Fruit fly (Drosophila melanogaster) whole organism, embryonic: ENCODE results near the gene Sf3a2.

ENCODE experiments used
- Adf1 ChIP-seq: fragments of 200-800 bp; sonication (Bioruptor generic); IDR thresholded peaks from 2 replicates; pipeline ENCODE4 v1.3.6; 2022; ENCODE audit warnings: missing biosample characterization, missing genetic modification characterization
- Asciz ChIP-seq: fragments of 200-800 bp; sonication (Bioruptor generic); optimal IDR thresholded peaks from 2 replicates; lab custom pipeline; 2017; ENCODE audit warnings: missing biosample characterization, mild to moderate bottlenecking, missing genetic modification characterization, missing genetic modification reagents
- BtbVII ChIP-seq: fragments of 200-800 bp; sonication (Bioruptor generic); optimal IDR thresholded peaks from 3 replicates; lab custom pipeline; 2017; ENCODE audit warnings: missing biosample characterization, mild to moderate bottlenecking, missing genetic modification characterization
- C15 ChIP-seq: fragments of 200-800 bp; sonication (Bioruptor generic); IDR thresholded peaks from 3 replicates; pipeline ENCODE4 v1.3.6; 2022; ENCODE audit warnings: missing biosample characterization, missing genetic modification characterization
- CG11504 ChIP-seq: fragments of 200-800 bp; sonication (Bioruptor generic); optimal IDR thresholded peaks from 3 replicates; lab custom pipeline; 2019; ENCODE audit warnings: missing biosample characterization, mild to moderate bottlenecking, missing genetic modification characterization, moderate library complexity
- CG12299 ChIP-seq: fragments of 200-800 bp; sonication (Bioruptor generic); optimal IDR thresholded peaks from 2 replicates; lab custom pipeline; 2018; ENCODE audit warnings: missing biosample characterization, mild to moderate bottlenecking, missing genetic modification characterization
- CG1233 ChIP-seq: fragments of 200-800 bp; sonication (Bioruptor generic); optimal IDR thresholded peaks from 4 replicates; lab custom pipeline; 2018; ENCODE audit warnings: missing biosample characterization, mild to moderate bottlenecking, missing genetic modification characterization
- CG13287 ChIP-seq: fragments of 200-800 bp; sonication (Bioruptor generic); IDR thresholded peaks from 2 replicates; pipeline ENCODE4 v1.3.6; 2022; ENCODE audit warnings: missing biosample characterization, missing genetic modification characterization; ENCODE audit not compliant: partially characterized antibody
- CG13296 ChIP-seq: fragments of 200-800 bp; sonication (Bioruptor generic); optimal IDR thresholded peaks from 3 replicates; lab custom pipeline; 2018; ENCODE audit warnings: missing biosample characterization, mild to moderate bottlenecking, missing genetic modification characterization
- CG14014 ChIP-seq: fragments of 200-800 bp; sonication (Bioruptor generic); IDR thresholded peaks from 2 replicates; pipeline ENCODE4 v1.3.6; 2022; ENCODE audit warnings: missing biosample characterization, missing genetic modification characterization
- CG16779 ChIP-seq: fragments of 200-800 bp; sonication (Bioruptor generic); IDR thresholded peaks from 2 replicates; pipeline ENCODE4 v1.3.6; 2022; ENCODE audit warnings: missing biosample characterization, missing genetic modification characterization
- CG18262 ChIP-seq: fragments of 200-800 bp; optimal IDR thresholded peaks from 3 replicates; lab custom pipeline; 2019; ENCODE audit warnings: missing biosample characterization, mild to moderate bottlenecking, missing genetic modification characterization, moderate library complexity
- CG2199 ChIP-seq: fragments of 200-800 bp; sonication (Bioruptor generic); IDR thresholded peaks from 3 replicates; pipeline ENCODE4 v1.3.6; 2022; ENCODE audit warnings: missing biosample characterization, missing genetic modification characterization
- CG4707 ChIP-seq: fragments of 200-800 bp; sonication (Bioruptor generic); optimal IDR thresholded peaks from 2 replicates; lab custom pipeline; 2018; ENCODE audit warnings: missing biosample characterization, mild to moderate bottlenecking, missing genetic modification characterization, moderate library complexity
- CG4730 ChIP-seq: fragments of 200-800 bp; sonication (Bioruptor generic); IDR thresholded peaks from 2 replicates; pipeline ENCODE4 v1.3.6; 2022; ENCODE audit warnings: missing biosample characterization, missing genetic modification characterization
- CG6791 ChIP-seq: fragments of 200-800 bp; sonication (Bioruptor generic); IDR thresholded peaks from 3 replicates; pipeline ENCODE4 v1.3.6; 2022; ENCODE audit warnings: missing biosample characterization, missing genetic modification characterization; ENCODE audit not compliant: partially characterized antibody
- CG7745 ChIP-seq: fragments of 200-800 bp; sonication (Bioruptor generic); optimal IDR thresholded peaks from 2 replicates; lab custom pipeline; 2018; ENCODE audit warnings: missing biosample characterization, mild to moderate bottlenecking, missing genetic modification characterization, moderate library complexity
- Deaf1 ChIP-seq: fragments of 200-800 bp; optimal IDR thresholded peaks from 3 replicates; lab custom pipeline; 2019; ENCODE audit warnings: missing biosample characterization, mild to moderate bottlenecking, missing genetic modification characterization, moderate library complexity
- ERR ChIP-seq: fragments of 200-800 bp; sonication (Bioruptor generic); optimal IDR thresholded peaks from 2 replicates; lab custom pipeline; 2016; ENCODE audit warnings: missing biosample characterization, missing genetic modification characterization
- Max ChIP-seq: fragments of 200-800 bp; sonication (Bioruptor generic); optimal IDR thresholded peaks from 2 replicates; lab custom pipeline; 2016; ENCODE audit warnings: missing biosample characterization, mild to moderate bottlenecking, missing genetic modification characterization
- Meics ChIP-seq: fragments of 200-800 bp; sonication (Bioruptor generic); optimal IDR thresholded peaks from 2 replicates; lab custom pipeline; 2017; ENCODE audit warnings: missing biosample characterization, mild to moderate bottlenecking, missing genetic modification characterization
- Stat92E ChIP-seq, 3 experiments: fragments of >200 bp in 2 of 3; fragments of 200-800 bp in 1 of 3; sonication (Bioruptor generic) in 1 of 3; optimal IDR thresholded peaks; 2 replicates each; lab custom pipeline; 2017 to 2019; ENCODE audit warnings: missing biosample characterization in 3 of 3, missing genetic modification characterization in 3 of 3, mild to moderate bottlenecking in 1 of 3, moderate library complexity in 1 of 3
- Trl ChIP-seq, 3 experiments: fragments of >200 bp in 2 of 3; fragments of 200-800 bp in 1 of 3; sonication (Bioruptor generic) in 1 of 3; optimal IDR thresholded peaks; 2 replicates in 1 of 3; 3 replicates in 2 of 3; lab custom pipeline; 2016 to 2017; ENCODE audit warnings: missing biosample characterization in 1 of 3, missing genetic modification characterization in 1 of 3
- Vsx1 ChIP-seq: fragments of 200-800 bp; sonication (Bioruptor generic); optimal IDR thresholded peaks from 2 replicates; lab custom pipeline; 2017; ENCODE audit warnings: missing biosample characterization, mild to moderate bottlenecking, missing genetic modification characterization, missing genetic modification reagents
- cg ChIP-seq: fragments of 200-800 bp; sonication (Bioruptor generic); optimal IDR thresholded peaks from 3 replicates; lab custom pipeline; 2019; ENCODE audit warnings: missing biosample characterization, mild to moderate bottlenecking, missing genetic modification characterization, moderate library complexity
- ci ChIP-seq: fragments of 200-800 bp; sonication (Bioruptor generic); IDR thresholded peaks from 3 replicates; pipeline ENCODE4 v1.3.6; 2022; ENCODE audit warnings: missing biosample characterization, missing genetic modification characterization
- disco-r ChIP-seq: fragments of 200-800 bp; sonication (Bioruptor generic); optimal IDR thresholded peaks from 2 replicates; lab custom pipeline; 2016; ENCODE audit warnings: missing biosample characterization, missing genetic modification characterization
- emc ChIP-seq: fragments of 200-800 bp; sonication (Bioruptor generic); optimal IDR thresholded peaks from 2 replicates; lab custom pipeline; 2016; ENCODE audit warnings: missing biosample characterization, missing genetic modification characterization
- gro ChIP-seq: fragments of 200-800 bp; sonication (Bioruptor generic); optimal IDR thresholded peaks from 2 replicates; lab custom pipeline; 2016; ENCODE audit warnings: missing biosample characterization, missing genetic modification characterization
- gt ChIP-seq: fragments of 200-800 bp; sonication (Bioruptor generic); IDR thresholded peaks from 2 replicates; pipeline ENCODE4 v1.3.6; 2022; ENCODE audit warnings: missing biosample characterization, missing genetic modification characterization
- insv ChIP-seq, 2 experiments: fragments of 200-800 bp; sonication (Bioruptor generic); optimal IDR thresholded peaks; 3 replicates each; lab custom pipeline; 2016 to 2018; ENCODE audit warnings: missing biosample characterization in 2 of 2, missing genetic modification characterization in 2 of 2
- lab ChIP-seq: fragments of 200-800 bp; sonication (Bioruptor generic); optimal IDR thresholded peaks from 3 replicates; lab custom pipeline; 2017; ENCODE audit warnings: missing biosample characterization, missing genetic modification characterization, mild to moderate bottlenecking, moderate library complexity, missing genetic modification reagents
- maf-S ChIP-seq: fragments of 200-800 bp; sonication (Bioruptor generic); optimal IDR thresholded peaks from 2 replicates; lab custom pipeline; 2016; ENCODE audit warnings: missing biosample characterization, missing genetic modification characterization
- nau ChIP-seq: fragments of 200-800 bp; sonication (Bioruptor generic); optimal IDR thresholded peaks from 3 replicates; lab custom pipeline; 2017; ENCODE audit warnings: missing biosample characterization, mild to moderate bottlenecking, missing genetic modification characterization, missing genetic modification reagents
- nerfin-1 ChIP-seq: fragments of 200-800 bp; sonication (Bioruptor generic); optimal IDR thresholded peaks from 3 replicates; lab custom pipeline; 2019; ENCODE audit warnings: missing biosample characterization, mild to moderate bottlenecking, missing genetic modification characterization, moderate library complexity
- nom ChIP-seq: fragments of 200-800 bp; sonication (Bioruptor generic); optimal IDR thresholded peaks from 2 replicates; lab custom pipeline; 2017; ENCODE audit warnings: missing biosample characterization, missing genetic modification characterization, mild to moderate bottlenecking, moderate library complexity, missing genetic modification reagents
- odd ChIP-seq: fragments of 200-800 bp; sonication (Bioruptor generic); optimal IDR thresholded peaks from 2 replicates; lab custom pipeline; 2017; ENCODE audit warnings: missing biosample characterization, mild to moderate bottlenecking, missing genetic modification characterization
- peb ChIP-seq: fragments of 200-800 bp; sonication (Bioruptor generic); IDR thresholded peaks from 2 replicates; pipeline ENCODE4 v1.3.6; 2022; ENCODE audit warnings: missing biosample characterization, missing genetic modification characterization
- prd ChIP-seq, 3 experiments: fragments of >200 bp in 2 of 3; fragments of 200-800 bp in 1 of 3; sonication (Bioruptor generic) in 1 of 3; optimal IDR thresholded peaks in 2 of 3; IDR thresholded peaks in 1 of 3; 2 replicates in 2 of 3; 3 replicates in 1 of 3; pipeline versions ENCODE4 v1.3.6 to Lab custom; 2017 to 2022; ENCODE audit warnings: missing biosample characterization in 1 of 3, missing genetic modification characterization in 1 of 3
- row ChIP-seq: fragments of 200-800 bp; sonication (Bioruptor generic); IDR thresholded peaks from 3 replicates; pipeline ENCODE4 v1.3.6; 2022; ENCODE audit warnings: missing biosample characterization, missing genetic modification characterization
- salm ChIP-seq: fragments of 200-800 bp; sonication (Bioruptor generic); optimal IDR thresholded peaks from 2 replicates; lab custom pipeline; 2018; ENCODE audit warnings: missing biosample characterization, mild to moderate bottlenecking, missing genetic modification characterization
- scrt ChIP-seq: fragments of 200-800 bp; sonication (Bioruptor generic); optimal IDR thresholded peaks from 2 replicates; lab custom pipeline; 2018; ENCODE audit warnings: missing biosample characterization, mild to moderate bottlenecking, missing genetic modification characterization, moderate library complexity
- sna ChIP-seq: fragments of 200-800 bp; sonication (Bioruptor generic); IDR thresholded peaks from 2 replicates; pipeline ENCODE4 v1.3.6; 2022; ENCODE audit warnings: missing biosample characterization, missing genetic modification characterization; ENCODE audit not compliant: partially characterized antibody
- sqz ChIP-seq: fragments of 200-800 bp; sonication (Bioruptor generic); optimal IDR thresholded peaks from 3 replicates; lab custom pipeline; 2018; ENCODE audit warnings: missing biosample characterization, mild to moderate bottlenecking, missing genetic modification characterization
- tll ChIP-seq, 2 experiments: fragments of 200-800 bp in 1 of 2; fragments of >200 bp in 1 of 2; sonication (Bioruptor generic) in 1 of 2; optimal IDR thresholded peaks; 2 replicates each; lab custom pipeline; 2017 to 2019; ENCODE audit warnings: missing biosample characterization in 2 of 2, missing genetic modification characterization in 2 of 2, mild to moderate bottlenecking in 1 of 2, moderate library complexity in 1 of 2
- zen2 ChIP-seq: fragments of 200-800 bp; sonication (Bioruptor generic); IDR thresholded peaks from 3 replicates; pipeline ENCODE4 v1.3.6; 2022; ENCODE audit warnings: missing biosample characterization, missing genetic modification characterization; ENCODE audit not compliant: partially characterized antibody
- zfh1 ChIP-seq: fragments of 200-800 bp; sonication (Bioruptor generic); IDR thresholded peaks from 3 replicates; pipeline ENCODE4 v1.3.6; 2022; ENCODE audit warnings: missing biosample characterization, missing genetic modification characterization

Sf3a2 gene

DNA sequence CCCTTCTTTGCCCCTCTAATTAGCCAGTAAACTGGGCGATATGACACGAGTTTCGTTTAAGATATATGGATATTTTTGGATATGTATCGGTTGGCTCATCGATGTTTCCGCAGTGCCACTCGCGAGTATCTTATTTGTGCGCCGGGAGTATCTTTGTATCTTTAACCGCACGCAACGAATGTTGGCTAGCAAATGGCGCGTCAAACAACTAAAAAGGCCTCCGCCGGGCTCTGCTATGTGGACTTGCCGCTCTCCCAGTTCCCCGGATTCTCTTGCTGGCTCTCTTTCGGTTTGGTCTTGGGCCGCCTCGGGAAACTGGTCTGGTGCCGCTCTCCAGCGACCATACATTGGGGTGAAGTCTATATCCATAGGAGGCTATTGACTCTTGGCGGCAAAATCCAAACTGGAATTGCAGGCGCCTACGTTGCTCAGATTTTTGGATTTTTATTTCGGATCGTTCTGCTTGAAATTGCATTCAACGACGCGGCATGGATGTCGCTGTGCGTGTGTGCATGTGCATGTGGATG, 18.6 kb upstream of the Sf3a2 start (continued):
- peak; percentile 79 to 88 for TF ChIP-seq Trl (optimal IDR thresholded peaks at IDR 0.05; lab: Kevin White, UChicago)
- TF ChIP-seq Trl (GFP tag; optimal IDR thresholded peaks at IDR 0.05; lab: Kevin White, UChicago): peak; percentile 12
- TF ChIP-seq CG12299 (tag; lab: Kevin White, UChicago): peak; percentile 7
- no peak for TF ChIP-seq disco-r (GFP tag; lab: Kevin White, UChicago)
- TF ChIP-seq Deaf1 (tag; lab: Kevin White, UChicago): peak; percentile 53
- no peak for TF ChIP-seq emc
- peak; percentile 35 for TF ChIP-seq CG13296 (GFP tag; lab: Kevin White, UChicago)
- peak; percentile 28 for TF ChIP-seq CG1233 (GFP tag; lab: Kevin White, UChicago)
- TF ChIP-seq tll (GFP tag; optimal IDR thresholded peaks at IDR 0.05; lab: Kevin White, UChicago): no peak
- TF ChIP-seq CG14014 (GFP tag; lab: Robert Waterston, UW): no peak; the same call in 1 of the 2 replicates
- TF ChIP-seq CG6791: peak; percentile 49; the same call in 1 of the 3 replicates
- TF ChIP-seq sna (GFP tag; lab: Robert Waterston, UW): 0 out of 2 replicates have a peak, but pooled peaks have one; percentile 40
- no peak for TF ChIP-seq CG4707 (GFP tag; lab: Kevin White, UChicago)
- peak; percentile 1 for TF ChIP-seq CG7745 (tag; lab: Kevin White, UChicago)
- TF ChIP-seq lab (GFP tag; lab: Kevin White, UChicago): peak; percentile 55
- no peak for TF ChIP-seq nerfin-1 (tag; lab: Kevin White, UChicago)
- TF ChIP-seq zfh1 (GFP tag; lab: Robert Waterston, UW): 0 out of 3 replicates have a peak, but pooled peaks have one; percentile 9
- TF ChIP-seq Max (GFP tag; lab: Kevin White, UChicago): no peak
- TF ChIP-seq cg (GFP tag; lab: Kevin White, UChicago): peak; percentile 27
- no peak for TF ChIP-seq insv (GFP tag; optimal IDR thresholded peaks at IDR 0.05; lab: Kevin White, UChicago)
- no peak for TF ChIP-seq Asciz (GFP tag; lab: Kevin White, UChicago)
- TF ChIP-seq ERR: peak; percentile 8
- no peak for TF ChIP-seq gt (GFP tag; lab: Robert Waterston, UW)
- TF ChIP-seq CG4730: no peak
- peak in 1 of 3 experiments; percentile 23 for TF ChIP-seq Stat92E (GFP tag; optimal IDR thresholded peaks at IDR 0.05; lab: Kevin White, UChicago)
- TF ChIP-seq CG16779 (GFP tag; lab: Robert Waterston, UW): no peak
- peak; percentile 5 for TF ChIP-seq Vsx1 (GFP tag; lab: Kevin White, UChicago)
- TF ChIP-seq odd (GFP tag; lab: Kevin White, UChicago): no peak
- TF ChIP-seq sqz: no peak
- no peak for TF ChIP-seq Meics (GFP tag; lab: Kevin White, UChicago)
- TF ChIP-seq maf-S (GFP tag; lab: Kevin White, UChicago): no peak
- 0 out of 3 replicates have a peak, but pooled peaks have one; percentile 43 for TF ChIP-seq zen2 (GFP tag; lab: Robert Waterston, UW)
- no peak for TF ChIP-seq prd (optimal IDR thresholded peaks at IDR 0.05; lab: Kevin White, UChicago)
- TF ChIP-seq prd (GFP tag; IDR thresholded peaks at IDR 0.05; lab: Robert Waterston, UW): no peak
- TF ChIP-seq gro: peak; percentile 7
- TF ChIP-seq peb (GFP tag; lab: Robert Waterston, UW): no peak
- peak; percentile 31 for TF ChIP-seq nau (GFP tag; lab: Kevin White, UChicago)
- peak; percentile 77 for TF ChIP-seq nom (GFP tag; lab: Kevin White, UChicago)
- TF ChIP-seq CG13287: 0 out of 2 replicates have a peak, but pooled peaks have one; percentile 33
- no peak for TF ChIP-seq CG18262 (tag; lab: Kevin White, UChicago)
- peak; percentile 69 for TF ChIP-seq scrt (GFP tag; lab: Kevin White, UChicago)
- peak; percentile 28; the same call in 1 of the 3 replicates for TF ChIP-seq row (GFP tag; lab: Robert Waterston, UW)
- TF ChIP-seq salm (tag; lab: Kevin White, UChicago): no peak
- no peak for TF ChIP-seq C15 (GFP tag; lab: Robert Waterston, UW)
- TF ChIP-seq CG11504: peak; percentile 76
- peak; percentile 72; the same call in 2 of the 3 replicates for TF ChIP-seq CG2199 (GFP tag; lab: Robert Waterston, UW)
- TF ChIP-seq BtbVII (GFP tag; lab: Kevin White, UChicago): peak; percentile 8
- peak; percentile 5; the same call in 1 of the 2 replicates for TF ChIP-seq Adf1 (GFP tag; lab: Robert Waterston, UW)
- TF ChIP-seq ci (GFP tag; lab: Robert Waterston, UW): peak; percentile 78; the same call in 2 of the 3 replicates
